Worm (Caenorhabditis elegans) whole organism, L2 larva: ENCODE measurements around the gene egl-15.
A peak's percentile ranks its signal among the peaks of the same experiment; 100 is the strongest.

Experiments
- C34F6.9 ChIP-seq: fragments of 150-350 bp; optimal IDR thresholded peaks from 2 replicates; lab custom pipeline; 2014; ENCODE audit warnings: missing biosample characterization, missing genetic modification characterization
- F13H6.1 ChIP-seq: sonication (generic microtip); optimal IDR thresholded peaks from 2 replicates; lab custom pipeline; 2016; ENCODE audit warnings: missing genetic modification characterization, missing compliant biosample characterization
- R02D3.7 ChIP-seq: fragments of 150-350 bp; optimal IDR thresholded peaks from 2 replicates; lab custom pipeline; 2014; ENCODE audit warnings: missing biosample characterization, missing genetic modification characterization
- Y55F3AM.14 ChIP-seq: fragments of 200-800 bp; sonication (Bioruptor generic); optimal IDR thresholded peaks from 2 replicates; lab custom pipeline; 2018; ENCODE audit warnings: mild to moderate bottlenecking, missing genetic modification characterization, missing compliant biosample characterization
- ZK546.5 ChIP-seq: sonication (generic microtip); optimal IDR thresholded peaks from 2 replicates; lab custom pipeline; 2017; ENCODE audit warnings: missing biosample characterization, missing genetic modification characterization
- alr-1 ChIP-seq: fragments of 150-350 bp; optimal IDR thresholded peaks from 2 replicates; lab custom pipeline; 2014; ENCODE audit warnings: missing biosample characterization, missing genetic modification characterization
- aly-2 ChIP-seq: fragments of 150-350 bp; optimal IDR thresholded peaks from 2 replicates; lab custom pipeline; 2014; ENCODE audit warnings: missing biosample characterization, missing genetic modification characterization
- ama-1 ChIP-seq: fragments of 150-350 bp; optimal IDR thresholded peaks from 2 replicates; lab custom pipeline; 2018; ENCODE audit warnings: inconsistent platforms
- blmp-1 ChIP-seq: sonication (generic microtip); optimal IDR thresholded peaks from 2 replicates; lab custom pipeline; 2017; ENCODE audit warnings: missing genetic modification characterization, mild to moderate bottlenecking, missing compliant biosample characterization, antibody characterized with exemption, moderate library complexity; ENCODE audit not compliant: insufficient read depth
- ceh-16 ChIP-seq: fragments of 150-350 bp; optimal IDR thresholded peaks from 2 replicates; lab custom pipeline; 2014; ENCODE audit warnings: missing biosample characterization, missing genetic modification characterization
- ceh-82 ChIP-seq: fragments of 150-350 bp; optimal IDR thresholded peaks from 2 replicates; lab custom pipeline; 2014; ENCODE audit warnings: missing biosample characterization, missing genetic modification characterization
- crh-2 ChIP-seq: sonication (generic microtip); optimal IDR thresholded peaks from 2 replicates; lab custom pipeline; 2017; ENCODE audit warnings: missing biosample characterization, missing genetic modification characterization
- dmd-4 ChIP-seq: sonication (generic microtip); optimal IDR thresholded peaks from 2 replicates; lab custom pipeline; 2017; ENCODE audit warnings: missing biosample characterization, missing genetic modification characterization
- egl-27 ChIP-seq: sonication (generic microtip); optimal IDR thresholded peaks from 3 replicates; lab custom pipeline; 2017; ENCODE audit warnings: missing biosample characterization, missing genetic modification reagents, missing genetic modification characterization
- elt-1 ChIP-seq: fragments of 150-350 bp; optimal IDR thresholded peaks from 2 replicates; lab custom pipeline; 2014; ENCODE audit warnings: missing biosample characterization, missing genetic modification characterization
- elt-3 ChIP-seq: sonication (generic microtip); optimal IDR thresholded peaks from 2 replicates; lab custom pipeline; 2017; ENCODE audit warnings: missing biosample characterization, missing genetic modification characterization
- fos-1 ChIP-seq: fragments of 150-350 bp; optimal IDR thresholded peaks from 2 replicates; lab custom pipeline; 2014; ENCODE audit warnings: missing biosample characterization, missing genetic modification characterization
- gmeb-1 ChIP-seq: fragments of 150-350 bp; optimal IDR thresholded peaks from 2 replicates; lab custom pipeline; 2014; ENCODE audit warnings: missing biosample characterization, missing genetic modification characterization
- lin-11 ChIP-seq: fragments of 150-350 bp; sonication (generic microtip); optimal IDR thresholded peaks from 2 replicates; lab custom pipeline; 2014; ENCODE audit warnings: missing biosample characterization, missing genetic modification characterization, inconsistent platforms, mixed read lengths
- lin-13 ChIP-seq: fragments of 150-350 bp; optimal IDR thresholded peaks from 2 replicates; lab custom pipeline; 2014; ENCODE audit warnings: missing biosample characterization, missing genetic modification reagents, missing genetic modification characterization
- lin-39 ChIP-seq: fragments of 150-350 bp; optimal IDR thresholded peaks from 2 replicates; lab custom pipeline; 2014; ENCODE audit warnings: missing biosample characterization, missing genetic modification reagents, missing genetic modification characterization
- lsy-2 ChIP-seq, 2 experiments: fragments of 150-350 bp in 1 of 2; sonication (generic microtip) in 1 of 2; optimal IDR thresholded peaks; 2 replicates each; lab custom pipeline; 2014 to 2017; ENCODE audit warnings: missing biosample characterization in 2 of 2, missing genetic modification characterization in 2 of 2
- mab-5 ChIP-seq: fragments of 150-350 bp; optimal IDR thresholded peaks from 2 replicates; lab custom pipeline; 2014; ENCODE audit warnings: missing biosample characterization, missing genetic modification characterization
- mbf-1 ChIP-seq: sonication (generic microtip); optimal IDR thresholded peaks from 2 replicates; lab custom pipeline; 2017; ENCODE audit warnings: missing biosample characterization, missing genetic modification characterization
- mdl-1 ChIP-seq, 2 experiments: fragments of 150-350 bp in 1 of 2; sonication (generic microtip) in 1 of 2; optimal IDR thresholded peaks; 2 replicates each; lab custom pipeline; 2017; ENCODE audit warnings: missing biosample characterization in 2 of 2, missing genetic modification characterization in 2 of 2
- nhr-10 ChIP-seq: sonication (generic microtip); optimal IDR thresholded peaks from 2 replicates; lab custom pipeline; 2017; ENCODE audit warnings: missing biosample characterization, missing genetic modification characterization
- nhr-11 ChIP-seq: fragments of 150-350 bp; optimal IDR thresholded peaks from 2 replicates; lab custom pipeline; 2014; ENCODE audit warnings: missing biosample characterization, missing genetic modification characterization
- nhr-12 ChIP-seq: fragments of 150-350 bp; optimal IDR thresholded peaks from 2 replicates; lab custom pipeline; 2014; ENCODE audit warnings: missing biosample characterization, missing genetic modification characterization
- nhr-129 ChIP-seq: fragments of 150-350 bp; optimal IDR thresholded peaks from 2 replicates; lab custom pipeline; 2014; ENCODE audit warnings: missing biosample characterization, missing genetic modification characterization
- nhr-21 ChIP-seq: fragments of 150-350 bp; optimal IDR thresholded peaks from 2 replicates; lab custom pipeline; 2014; ENCODE audit warnings: missing biosample characterization, missing genetic modification characterization
- nhr-23 ChIP-seq: fragments of 150-350 bp; optimal IDR thresholded peaks from 2 replicates; lab custom pipeline; 2014; ENCODE audit warnings: missing biosample characterization, missing genetic modification reagents, missing genetic modification characterization
- nhr-25 ChIP-seq: fragments of 150-350 bp; sonication (generic microtip); optimal IDR thresholded peaks from 3 replicates; lab custom pipeline; 2014; ENCODE audit warnings: missing biosample characterization, missing genetic modification characterization
- nhr-77 ChIP-seq: fragments of 150-350 bp; optimal IDR thresholded peaks from 2 replicates; lab custom pipeline; 2014; ENCODE audit warnings: missing biosample characterization, missing genetic modification characterization
- peb-1 ChIP-seq: fragments of 150-350 bp; optimal IDR thresholded peaks from 2 replicates; lab custom pipeline; 2014; ENCODE audit warnings: missing biosample characterization, missing genetic modification characterization
- sem-4 ChIP-seq: fragments of 150-350 bp; optimal IDR thresholded peaks from 2 replicates; lab custom pipeline; 2014; ENCODE audit warnings: missing biosample characterization, missing genetic modification reagents, missing genetic modification characterization
- skn-1 ChIP-seq: sonication (generic microtip); optimal IDR thresholded peaks from 2 replicates; lab custom pipeline; 2017; ENCODE audit warnings: missing biosample characterization, missing genetic modification characterization
- sma-3 ChIP-seq: sonication (generic microtip); optimal IDR thresholded peaks from 2 replicates; lab custom pipeline; 2016; ENCODE audit warnings: missing genetic modification reagents, missing genetic modification characterization, missing compliant biosample characterization
- sma-9 ChIP-seq, 2 experiments: fragments of 150-350 bp in 1 of 2; sonication (generic microtip) in 1 of 2; optimal IDR thresholded peaks; 2 replicates each; lab custom pipeline; 2014 to 2016; ENCODE audit warnings: missing genetic modification characterization in 2 of 2, mild to moderate bottlenecking in 1 of 2, missing biosample characterization in 1 of 2, missing compliant biosample characterization in 1 of 2, missing genetic modification reagents in 1 of 2, moderate library complexity in 1 of 2
- unc-39 ChIP-seq: fragments of 150-350 bp; optimal IDR thresholded peaks from 2 replicates; lab custom pipeline; 2014; ENCODE audit warnings: missing biosample characterization, missing genetic modification characterization
- unc-55 ChIP-seq: fragments of 150-350 bp; sonication (generic microtip); optimal IDR thresholded peaks from 3 replicates; lab custom pipeline; 2014; ENCODE audit warnings: missing biosample characterization, missing genetic modification reagents, missing genetic modification characterization
- unc-62 ChIP-seq: fragments of 150-350 bp; optimal IDR thresholded peaks from 2 replicates; lab custom pipeline; 2014; ENCODE audit warnings: missing biosample characterization, missing genetic modification reagents, missing genetic modification characterization
- zag-1 ChIP-seq: fragments of 150-350 bp; optimal IDR thresholded peaks from 2 replicates; lab custom pipeline; 2014; ENCODE audit warnings: missing biosample characterization, missing genetic modification characterization
- ztf-1 ChIP-seq: fragments of 200-800 bp; sonication (Bioruptor generic); conservative IDR thresholded peaks from 2 replicates; pipeline ENCODE4 v1.3.6; 2022; ENCODE audit warnings: missing genetic modification characterization, missing compliant biosample characterization
- ztf-11 ChIP-seq: sonication (generic microtip); optimal IDR thresholded peaks from 2 replicates; lab custom pipeline; 2017; ENCODE audit warnings: missing biosample characterization, missing genetic modification characterization

The egl-15 gene

ce11 chrX:11053615-11054014 is 37.4 kb downstream of the egl-15 start, which contains the start of gene C09F12.2:
C09F12.2 (plus strand) TSS chrX:11053915.
- TF ChIP-seq nhr-11 (tag; lab: Kevin White, UChicago) (no peak), sem-4 (tag; lab: Kevin White, UChicago) (no peak), alr-1 (tag; lab: Kevin White, UChicago) (no peak), zag-1 (tag; lab: Kevin White, UChicago) (no peak), nhr-12 (tag; lab: Kevin White, UChicago) (no peak), nhr-10 (tag; lab: Kevin White, UChicago) (no peak)

- peak; percentile 79 for TF ChIP-seq blmp-1 (tag; lab: Kevin White, UChicago)
- TF ChIP-seq fos-1 (tag; lab: Kevin White, UChicago) = peak; percentile 45
- peak; percentile 28 for TF ChIP-seq nhr-25
- peak; percentile 40 for TF ChIP-seq egl-27 (tag; lab: Kevin White, UChicago)
- TF ChIP-seq nhr-21 (tag; lab: Kevin White, UChicago) = peak; percentile 82
- TF ChIP-seq ama-1 (lab: Kevin White, UChicago) = no peak
- TF ChIP-seq lsy-2 (tag; optimal IDR thresholded peaks at IDR 0.05; lab: Kevin White, UChicago) = peak in 1 of 2 experiments; percentile 36
- peak; percentile 48 for TF ChIP-seq sma-3 (GFP tag; lab: Kevin White, UChicago)
- TF ChIP-seq elt-3 (tag; lab: Kevin White, UChicago) = no peak
- peak; percentile 52 for TF ChIP-seq ceh-16 (tag; lab: Kevin White, UChicago)
- TF ChIP-seq lin-13 (GFP tag; lab: Kevin White, UChicago) = no peak
- peak; percentile 62 for TF ChIP-seq elt-1 (tag; lab: Kevin White, UChicago)
- no peak for TF ChIP-seq skn-1
These were observed 40.8 kb downstream of the egl-15 start, which contains the start of gene lpr-3 for ce11 chrX:11057028-11057427. lpr-3 (plus strand) TSS chrX:11057401.

- no peak for TF ChIP-seq ZK546.5 (tag; lab: Kevin White, UChicago)
- TF ChIP-seq mbf-1 = no peak
- TF ChIP-seq R02D3.7 (tag; lab: Kevin White, UChicago) = no peak
- no peak for TF ChIP-seq zag-1 (tag; lab: Kevin White, UChicago)
- no peak for TF ChIP-seq lsy-2 (tag; optimal IDR thresholded peaks at IDR 0.05; lab: Kevin White, UChicago)
- TF ChIP-seq nhr-10 (tag; lab: Kevin White, UChicago) = no peak
- TF ChIP-seq lin-11 (tag; lab: Kevin White, UChicago) = no peak
- no peak for TF ChIP-seq C34F6.9 (tag; lab: Kevin White, UChicago)
- no peak for TF ChIP-seq nhr-129 (tag; lab: Kevin White, UChicago)
- TF ChIP-seq elt-1 (tag; lab: Kevin White, UChicago) = no peak
- peak; percentile 6 for TF ChIP-seq sma-3 (GFP tag; lab: Kevin White, UChicago)
- no peak for TF ChIP-seq ceh-82 (tag; lab: Kevin White, UChicago)
- peak; percentile 28 for TF ChIP-seq fos-1 (tag; lab: Kevin White, UChicago)
- no peak for TF ChIP-seq unc-62 (GFP tag; lab: Kevin White, UChicago)
- TF ChIP-seq peb-1 (tag; lab: Kevin White, UChicago) = no peak
- TF ChIP-seq lin-13 (GFP tag; lab: Kevin White, UChicago) = no peak
- TF ChIP-seq unc-55 = no peak
- no peak for TF ChIP-seq ztf-11 (tag; lab: Kevin White, UChicago)
- TF ChIP-seq Y55F3AM.14 (GFP tag; lab: Kevin White, UChicago) = no peak
- TF ChIP-seq mab-5 (tag; lab: Kevin White, UChicago) = no peak
- peak; percentile 77 for TF ChIP-seq nhr-21 (tag; lab: Kevin White, UChicago)
- TF ChIP-seq sem-4 (tag; lab: Kevin White, UChicago) = no peak
- no peak for TF ChIP-seq nhr-23 (tag; lab: Kevin White, UChicago)
- TF ChIP-seq nhr-77 = peak; percentile 4
- no peak for TF ChIP-seq crh-2 (tag; lab: Kevin White, UChicago)
- TF ChIP-seq unc-39 (tag; lab: Kevin White, UChicago) = no peak
- no peak for TF ChIP-seq skn-1
- no peak for TF ChIP-seq nhr-11 (tag; lab: Kevin White, UChicago)
- TF ChIP-seq dmd-4 (tag; lab: Kevin White, UChicago) = no peak
- TF ChIP-seq lin-39 (tag; lab: Kevin White, UChicago) = no peak
- no peak for TF ChIP-seq ztf-1 (GFP tag; lab: Robert Waterston, UW)
- TF ChIP-seq elt-3 (tag; lab: Kevin White, UChicago) = no peak
- TF ChIP-seq F13H6.1 (tag; lab: Kevin White, UChicago) = no peak
- TF ChIP-seq mdl-1 (tag; optimal IDR thresholded peaks at IDR 0.05; lab: Kevin White, UChicago) = no peak
- TF ChIP-seq ceh-16 (tag; lab: Kevin White, UChicago) = peak; percentile 51
- no peak for TF ChIP-seq egl-27 (tag; lab: Kevin White, UChicago)
- TF ChIP-seq sma-9 (GFP tag; optimal IDR thresholded peaks at IDR 0.05; lab: Kevin White, UChicago) = no peak
- no peak for TF ChIP-seq sma-9 (tag; optimal IDR thresholded peaks at IDR 0.05; lab: Kevin White, UChicago)
- no peak for TF ChIP-seq ama-1 (lab: Kevin White, UChicago)
- no peak for TF ChIP-seq gmeb-1 (tag; lab: Kevin White, UChicago)
- TF ChIP-seq aly-2 (tag; lab: Kevin White, UChicago) = no peak
These were observed 43.5 kb downstream of the egl-15 start, which contains the start of gene lpr-6 for ce11 chrX:11059744-11060143. lpr-6 (plus strand) TSS chrX:11059994.
